Worm (Caenorhabditis elegans) whole organism, L2 larva: Measurements from ENCODE around the gene W04D2.4.

Experiments
- aly-2 ChIP-seq: fragments of 150-350 bp; optimal IDR thresholded peaks from 2 replicates; lab custom pipeline; 2014; ENCODE audit warnings: missing biosample characterization, missing genetic modification characterization
- ama-1 ChIP-seq: fragments of 150-350 bp; optimal IDR thresholded peaks from 2 replicates; lab custom pipeline; 2018; ENCODE audit warnings: inconsistent platforms
- ceh-82 ChIP-seq: fragments of 150-350 bp; optimal IDR thresholded peaks from 2 replicates; lab custom pipeline; 2014; ENCODE audit warnings: missing biosample characterization, missing genetic modification characterization
- egl-27 ChIP-seq: sonication (generic microtip); optimal IDR thresholded peaks from 3 replicates; lab custom pipeline; 2017; ENCODE audit warnings: missing biosample characterization, missing genetic modification reagents, missing genetic modification characterization
- lin-39 ChIP-seq: fragments of 150-350 bp; optimal IDR thresholded peaks from 2 replicates; lab custom pipeline; 2014; ENCODE audit warnings: missing biosample characterization, missing genetic modification reagents, missing genetic modification characterization
- lsy-2 ChIP-seq, 2 experiments: fragments of 150-350 bp in 1 of 2; sonication (generic microtip) in 1 of 2; optimal IDR thresholded peaks; 2 replicates each; lab custom pipeline; 2014 to 2017; ENCODE audit warnings: missing biosample characterization in 2 of 2, missing genetic modification characterization in 2 of 2
- nhr-21 ChIP-seq: fragments of 150-350 bp; optimal IDR thresholded peaks from 2 replicates; lab custom pipeline; 2014; ENCODE audit warnings: missing biosample characterization, missing genetic modification characterization
- nhr-6 ChIP-seq: fragments of 150-350 bp; optimal IDR thresholded peaks from 2 replicates; lab custom pipeline; 2014; ENCODE audit warnings: missing biosample characterization, missing genetic modification characterization
- sem-4 ChIP-seq: fragments of 150-350 bp; optimal IDR thresholded peaks from 2 replicates; lab custom pipeline; 2014; ENCODE audit warnings: missing biosample characterization, missing genetic modification reagents, missing genetic modification characterization
- skn-1 ChIP-seq: sonication (generic microtip); optimal IDR thresholded peaks from 2 replicates; lab custom pipeline; 2017; ENCODE audit warnings: missing biosample characterization, missing genetic modification characterization
- ztf-11 ChIP-seq: sonication (generic microtip); optimal IDR thresholded peaks from 2 replicates; lab custom pipeline; 2017; ENCODE audit warnings: missing biosample characterization, missing genetic modification characterization

ce11 chrV:12506185-12506584 is 8.6 kb upstream of the W04D2.4 start, which contains the start of gene nlp-46:
- TF ChIP-seq nhr-6 (tag; lab: Kevin White, UChicago) (no peak), sem-4 (no peak), lsy-2 (tag; optimal IDR thresholded peaks at IDR 0.05; lab: Kevin White, UChicago) (no peak), ztf-11 (no peak), egl-27 (no peak), skn-1 (tag; lab: Kevin White, UChicago) (no peak), nhr-21 (tag; lab: Kevin White, UChicago) (no peak), aly-2 (tag; lab: Kevin White, UChicago) (no peak), ceh-82 (no peak), lin-39 (no peak), ama-1 (lab: Kevin White, UChicago) (no peak)
